Fruit fly (Drosophila melanogaster) whole organism, embryonic: ENCODE data around the gene plx.
A peak's percentile ranks its signal among the peaks of the same experiment; 100 is the strongest.

Source experiments
- Asciz ChIP-seq: fragments of 200-800 bp; sonication (Bioruptor generic); optimal IDR thresholded peaks from 2 replicates; lab custom pipeline; 2017; ENCODE audit warnings: missing biosample characterization, mild to moderate bottlenecking, missing genetic modification characterization, missing genetic modification reagents
- Atf6 ChIP-seq: fragments of 200-800 bp; sonication (Bioruptor generic); IDR thresholded peaks from 2 replicates; pipeline ENCODE4 v1.3.6; 2022; ENCODE audit warnings: missing biosample characterization, missing genetic modification characterization
- CG10147 ChIP-seq: fragments of 200-800 bp; sonication (Bioruptor generic); optimal IDR thresholded peaks from 2 replicates; lab custom pipeline; 2019; ENCODE audit warnings: missing biosample characterization, mild to moderate bottlenecking, missing genetic modification characterization, moderate library complexity
- CG10209 ChIP-seq: fragments of 200-800 bp; sonication (Bioruptor generic); optimal IDR thresholded peaks from 3 replicates; lab custom pipeline; 2017; ENCODE audit warnings: missing biosample characterization, mild to moderate bottlenecking, missing genetic modification characterization, missing genetic modification reagents
- CG13123 ChIP-seq: fragments of 200-800 bp; sonication (Bioruptor generic); optimal IDR thresholded peaks from 2 replicates; lab custom pipeline; 2016; ENCODE audit warnings: missing biosample characterization, missing genetic modification characterization
- CG14014 ChIP-seq: fragments of 200-800 bp; sonication (Bioruptor generic); IDR thresholded peaks from 2 replicates; pipeline ENCODE4 v1.3.6; 2022; ENCODE audit warnings: missing biosample characterization, missing genetic modification characterization
- CG15073 ChIP-seq: fragments of 200-800 bp; sonication (Bioruptor generic); optimal IDR thresholded peaks from 2 replicates; lab custom pipeline; 2016; ENCODE audit warnings: missing biosample characterization, missing genetic modification characterization
- CG15479 ChIP-seq: fragments of 200-800 bp; sonication (Bioruptor generic); optimal IDR thresholded peaks from 3 replicates; lab custom pipeline; 2019; ENCODE audit warnings: missing biosample characterization, mild to moderate bottlenecking, missing genetic modification characterization, moderate library complexity
- CG1603 ChIP-seq: fragments of 200-800 bp; sonication (Bioruptor generic); optimal IDR thresholded peaks from 2 replicates; lab custom pipeline; 2019; ENCODE audit warnings: missing biosample characterization, mild to moderate bottlenecking, missing genetic modification characterization, moderate library complexity
- CG17912 ChIP-seq: fragments of 200-800 bp; sonication (Bioruptor generic); optimal IDR thresholded peaks from 2 replicates; lab custom pipeline; 2018; ENCODE audit warnings: missing biosample characterization, mild to moderate bottlenecking, missing genetic modification characterization
- CG18476 ChIP-seq: fragments of 200-800 bp; sonication (Bioruptor generic); optimal IDR thresholded peaks from 2 replicates; lab custom pipeline; 2016; ENCODE audit warnings: missing biosample characterization, mild to moderate bottlenecking, missing genetic modification characterization
- CG18599 ChIP-seq: fragments of 200-800 bp; sonication (Bioruptor generic); optimal IDR thresholded peaks from 3 replicates; lab custom pipeline; 2017; ENCODE audit warnings: missing biosample characterization, missing genetic modification characterization, mild to moderate bottlenecking, moderate library complexity, missing genetic modification reagents
- CG18764 ChIP-seq: fragments of 200-800 bp; sonication (Bioruptor generic); optimal IDR thresholded peaks from 3 replicates; lab custom pipeline; 2016; ENCODE audit warnings: missing biosample characterization, missing genetic modification characterization
- CG2712 ChIP-seq: fragments of 200-800 bp; optimal IDR thresholded peaks from 3 replicates; lab custom pipeline; 2019; ENCODE audit warnings: missing biosample characterization, mild to moderate bottlenecking, missing genetic modification characterization, moderate library complexity
- CG33557 ChIP-seq: fragments of 200-800 bp; sonication (Bioruptor generic); optimal IDR thresholded peaks from 2 replicates; lab custom pipeline; 2019; ENCODE audit warnings: missing biosample characterization, mild to moderate bottlenecking, missing genetic modification characterization, moderate library complexity
- CG3726 ChIP-seq: fragments of 200-800 bp; sonication (Bioruptor generic); IDR thresholded peaks from 3 replicates; pipeline ENCODE4, ENCODE4 v1.3.6; 2022; ENCODE audit warnings: missing biosample characterization, missing genetic modification characterization
- CG3847 ChIP-seq: fragments of 200-800 bp; sonication (Bioruptor generic); IDR thresholded peaks from 2 replicates; pipeline ENCODE4 v1.3.6; 2022; ENCODE audit warnings: missing biosample characterization, missing genetic modification characterization
- CG4707 ChIP-seq: fragments of 200-800 bp; sonication (Bioruptor generic); optimal IDR thresholded peaks from 2 replicates; lab custom pipeline; 2018; ENCODE audit warnings: missing biosample characterization, mild to moderate bottlenecking, missing genetic modification characterization, moderate library complexity
- CG6654 ChIP-seq: fragments of 200-800 bp; sonication (Bioruptor generic); optimal IDR thresholded peaks from 2 replicates; lab custom pipeline; 2017; ENCODE audit warnings: missing biosample characterization, mild to moderate bottlenecking, missing genetic modification characterization
- CG6683 ChIP-seq: fragments of 200-800 bp; sonication (Bioruptor generic); optimal IDR thresholded peaks from 2 replicates; lab custom pipeline; 2017; ENCODE audit warnings: missing biosample characterization, mild to moderate bottlenecking, missing genetic modification characterization, missing genetic modification reagents
- CG8089 ChIP-seq: fragments of 200-800 bp; sonication (Bioruptor generic); optimal IDR thresholded peaks from 3 replicates; lab custom pipeline; 2016; ENCODE audit warnings: missing biosample characterization, missing genetic modification characterization
- CG9876 ChIP-seq: fragments of 200-800 bp; sonication (Bioruptor generic); optimal IDR thresholded peaks from 2 replicates; lab custom pipeline; 2016; ENCODE audit warnings: missing biosample characterization, missing genetic modification characterization
- CG9932 ChIP-seq: fragments of 200-800 bp; sonication (Bioruptor generic); IDR thresholded peaks from 2 replicates; pipeline ENCODE4 v1.3.6; 2022; ENCODE audit warnings: missing biosample characterization, missing genetic modification characterization
- CTCF ChIP-seq: fragments of 200-800 bp; sonication (Bioruptor generic); optimal IDR thresholded peaks from 2 replicates; lab custom pipeline; 2017; ENCODE audit warnings: missing biosample characterization, mild to moderate bottlenecking, missing genetic modification characterization, moderate library complexity
- Camta ChIP-seq: fragments of 200-800 bp; sonication (Bioruptor generic); optimal IDR thresholded peaks from 2 replicates; lab custom pipeline; 2016; ENCODE audit warnings: missing biosample characterization, missing genetic modification characterization
- Deaf1 ChIP-seq: fragments of 200-800 bp; optimal IDR thresholded peaks from 3 replicates; lab custom pipeline; 2019; ENCODE audit warnings: missing biosample characterization, mild to moderate bottlenecking, missing genetic modification characterization, moderate library complexity
- Ets65A ChIP-seq: fragments of 200-800 bp; sonication (Bioruptor generic); peaks from one replicate; lab custom pipeline; 2016; ENCODE audit warnings: missing biosample characterization, missing genetic modification characterization
- HmgZ ChIP-seq: fragments of 200-800 bp; sonication (Bioruptor generic); optimal IDR thresholded peaks from 2 replicates; lab custom pipeline; 2018; ENCODE audit warnings: missing biosample characterization, mild to moderate bottlenecking, missing genetic modification characterization
- Meics ChIP-seq: fragments of 200-800 bp; sonication (Bioruptor generic); optimal IDR thresholded peaks from 2 replicates; lab custom pipeline; 2017; ENCODE audit warnings: missing biosample characterization, mild to moderate bottlenecking, missing genetic modification characterization
- NC2β ChIP-seq: fragments of 200-800 bp; sonication (Bioruptor generic); optimal IDR thresholded peaks from 2 replicates; lab custom pipeline; 2016; ENCODE audit warnings: missing biosample characterization, missing genetic modification characterization
- Neu2 ChIP-seq: fragments of 200-800 bp; sonication (Bioruptor generic); optimal IDR thresholded peaks from 3 replicates; lab custom pipeline; 2016; ENCODE audit warnings: missing biosample characterization, missing genetic modification characterization, borderline replicate concordance
- Oaz ChIP-seq: fragments of 200-800 bp; sonication (Bioruptor generic); IDR thresholded peaks from 2 replicates; pipeline ENCODE4 v1.3.6; 2022; ENCODE audit warnings: missing biosample characterization, missing genetic modification characterization
- Rx ChIP-seq: fragments of 200-800 bp; sonication (Bioruptor generic); IDR thresholded peaks from 2 replicates; pipeline ENCODE4 v1.3.6; 2022; ENCODE audit warnings: missing biosample characterization, missing genetic modification characterization
- Ssrp ChIP-seq: fragments of 200-800 bp; sonication (Bioruptor generic); optimal IDR thresholded peaks from 2 replicates; lab custom pipeline; 2018; ENCODE audit warnings: missing biosample characterization, mild to moderate bottlenecking, missing genetic modification characterization, moderate library complexity
- Taf1 ChIP-seq: fragments of 200-800 bp; sonication (Bioruptor generic); IDR thresholded peaks from 2 replicates; pipeline ENCODE4 v1.3.6; 2022; ENCODE audit warnings: missing biosample characterization, missing genetic modification characterization
- bigmax ChIP-seq: fragments of 200-800 bp; sonication (Bioruptor generic); optimal IDR thresholded peaks from 2 replicates; lab custom pipeline; 2018; ENCODE audit warnings: missing biosample characterization, mild to moderate bottlenecking, missing genetic modification characterization
- cad ChIP-seq: fragments of >200 bp; optimal IDR thresholded peaks from 2 replicates; lab custom pipeline; 2017; ENCODE audit warnings: missing biosample characterization, missing genetic modification characterization
- crc ChIP-seq: fragments of 200-800 bp; sonication (Bioruptor generic); optimal IDR thresholded peaks from 2 replicates; lab custom pipeline; 2016; ENCODE audit warnings: missing biosample characterization, missing genetic modification characterization
- crol ChIP-seq: fragments of 200-800 bp; sonication (Bioruptor generic); IDR thresholded peaks from 2 replicates; pipeline ENCODE4 v1.3.6; 2022; ENCODE audit warnings: missing biosample characterization, missing genetic modification characterization
- dm ChIP-seq: fragments of 200-800 bp; sonication (Bioruptor generic); optimal IDR thresholded peaks from 3 replicates; lab custom pipeline; 2016; ENCODE audit warnings: missing biosample characterization, missing genetic modification characterization
- dpn ChIP-seq, 2 experiments: fragments of 200-800 bp; sonication (Bioruptor generic); optimal IDR thresholded peaks; 3 replicates each; lab custom pipeline; 2016; ENCODE audit warnings: missing biosample characterization in 2 of 2, missing genetic modification characterization in 2 of 2
- esg ChIP-seq: fragments of 200-800 bp; sonication (Bioruptor generic); conservative IDR thresholded peaks from 2 replicates; pipeline ENCODE4 v1.3.6; 2022; ENCODE audit warnings: missing biosample characterization, missing genetic modification characterization
- gcm2 ChIP-seq: fragments of 200-800 bp; sonication (Bioruptor generic); optimal IDR thresholded peaks from 2 replicates; lab custom pipeline; 2016; ENCODE audit warnings: missing biosample characterization, missing genetic modification characterization
- knrl ChIP-seq: fragments of 200-800 bp; sonication (Bioruptor generic); IDR thresholded peaks from 3 replicates; pipeline ENCODE4 v1.3.6; 2022; ENCODE audit warnings: missing biosample characterization, missing genetic modification characterization; ENCODE audit not compliant: partially characterized antibody
- odd ChIP-seq: fragments of 200-800 bp; sonication (Bioruptor generic); optimal IDR thresholded peaks from 2 replicates; lab custom pipeline; 2017; ENCODE audit warnings: missing biosample characterization, mild to moderate bottlenecking, missing genetic modification characterization
- onecut ChIP-seq: fragments of 200-800 bp; sonication (Bioruptor generic); IDR thresholded peaks from 2 replicates; pipeline ENCODE4 v1.3.6; 2022; ENCODE audit warnings: missing biosample characterization, missing genetic modification characterization
- pho ChIP-seq: fragments of 200-800 bp; sonication (Bioruptor generic); optimal IDR thresholded peaks from 2 replicates; lab custom pipeline; 2016; ENCODE audit warnings: missing biosample characterization, missing genetic modification characterization
- sqz ChIP-seq: fragments of 200-800 bp; sonication (Bioruptor generic); optimal IDR thresholded peaks from 3 replicates; lab custom pipeline; 2018; ENCODE audit warnings: missing biosample characterization, mild to moderate bottlenecking, missing genetic modification characterization
- stwl ChIP-seq: fragments of 200-800 bp; sonication (Bioruptor generic); optimal IDR thresholded peaks from 3 replicates; lab custom pipeline; 2018; ENCODE audit warnings: missing biosample characterization, mild to moderate bottlenecking, missing genetic modification characterization, moderate library complexity
- tio ChIP-seq: fragments of 200-800 bp; sonication (Bioruptor generic); optimal IDR thresholded peaks from 2 replicates; lab custom pipeline; 2017; ENCODE audit warnings: missing biosample characterization, missing genetic modification characterization, inconsistent platforms
- wor ChIP-seq: fragments of 200-800 bp; sonication (Bioruptor generic); IDR thresholded peaks from 2 replicates; pipeline ENCODE4 v1.3.6; 2022; ENCODE audit warnings: missing biosample characterization, missing genetic modification characterization

plx gene

dm6 chr3R:5682921-5683748 is 2.5 kb upstream of the plx start (continued):
- TF ChIP-seq pho (GFP tag; lab: Kevin White, UChicago) = no peak
- no peak for TF ChIP-seq odd (GFP tag; lab: Kevin White, UChicago)
- TF ChIP-seq Camta = no peak
- TF ChIP-seq Taf1 = no peak
- TF ChIP-seq NC2β (GFP tag; lab: Kevin White, UChicago) = peak; percentile 34
- no peak for TF ChIP-seq CG15479 (GFP tag; lab: Kevin White, UChicago)
- TF ChIP-seq CG10209 (GFP tag; lab: Kevin White, UChicago) = peak; percentile 50
- TF ChIP-seq cad (GFP tag; lab: Kevin White, UChicago) = no peak
- TF ChIP-seq CG2712 (tag; lab: Kevin White, UChicago) = peak; percentile 86
- TF ChIP-seq Oaz (GFP tag; lab: Robert Waterston, UW) = no peak
- TF ChIP-seq CG9876 = no peak
- no peak for TF ChIP-seq CG6654 (GFP tag; lab: Kevin White, UChicago)
- TF ChIP-seq CG3726 (GFP tag; lab: Robert Waterston, UW) = no peak
- peak; percentile 49 for TF ChIP-seq CG33557 (GFP tag; lab: Kevin White, UChicago)
- TF ChIP-seq Atf6 (GFP tag; lab: Robert Waterston, UW) = no peak
- TF ChIP-seq CG10147 (GFP tag; lab: Kevin White, UChicago) = no peak
- TF ChIP-seq dpn (GFP tag; optimal IDR thresholded peaks at IDR 0.05; lab: Kevin White, UChicago) = peak; percentile 2 to 39
- TF ChIP-seq CG8089 (GFP tag; lab: Kevin White, UChicago) = no peak
- TF ChIP-seq CG18764 (GFP tag; lab: Kevin White, UChicago) = peak; percentile 31
- no peak for TF ChIP-seq stwl (tag; lab: Kevin White, UChicago)
- no peak for TF ChIP-seq CG6683 (GFP tag; lab: Kevin White, UChicago)
- TF ChIP-seq wor = peak; percentile 16; the same call in 1 of the 2 replicates
- peak; percentile 40 for TF ChIP-seq CG18599 (GFP tag; lab: Kevin White, UChicago)
- no peak for TF ChIP-seq CG13123
- TF ChIP-seq Ssrp (tag; lab: Kevin White, UChicago) = peak; percentile 66
- TF ChIP-seq Deaf1 (tag; lab: Kevin White, UChicago) = no peak
- no peak for TF ChIP-seq CG14014 (GFP tag; lab: Robert Waterston, UW)
- no peak for TF ChIP-seq CG3847 (GFP tag; lab: Robert Waterston, UW)
- peak; percentile 40 for TF ChIP-seq CG4707
- TF ChIP-seq knrl (GFP tag; lab: Robert Waterston, UW) = no peak
- peak; percentile 24 for TF ChIP-seq CG18476 (GFP tag; lab: Kevin White, UChicago)
- peak; percentile 92 for TF ChIP-seq crol
- no peak for TF ChIP-seq bigmax
- peak; percentile 69 for TF ChIP-seq Asciz (GFP tag; lab: Kevin White, UChicago)
- TF ChIP-seq HmgZ (tag; lab: Kevin White, UChicago) = no peak
- TF ChIP-seq gcm2 (GFP tag; lab: Kevin White, UChicago) = peak; percentile 11
- no peak for TF ChIP-seq crc (GFP tag; lab: Kevin White, UChicago)
- peak; percentile 60 for TF ChIP-seq CG1603 (tag; lab: Kevin White, UChicago)
- TF ChIP-seq Rx (GFP tag; lab: Robert Waterston, UW) = no peak
- no peak for TF ChIP-seq CG17912 (GFP tag; lab: Kevin White, UChicago)
- no peak for TF ChIP-seq tio (GFP tag; lab: Kevin White, UChicago)
- TF ChIP-seq dm (GFP tag; lab: Kevin White, UChicago) = no peak
- TF ChIP-seq Ets65A (GFP tag; lab: Kevin White, UChicago) = no peak
- TF ChIP-seq CG9932 = no peak
- no peak for TF ChIP-seq sqz (GFP tag; lab: Kevin White, UChicago)
- no peak for TF ChIP-seq esg (GFP tag; lab: Robert Waterston, UW)
- TF ChIP-seq onecut = peak; percentile 35; the same call in 1 of the 2 replicates
- peak; percentile 20 for TF ChIP-seq Meics (GFP tag; lab: Kevin White, UChicago)
- TF ChIP-seq CTCF = no peak
- TF ChIP-seq CG15073 (GFP tag; lab: Kevin White, UChicago) = no peak
- no peak for TF ChIP-seq Neu2 (GFP tag; lab: Kevin White, UChicago)
